Fruit fly (Drosophila melanogaster) S2 (cell line): ENCODE results near the gene Kul.
A peak's percentile ranks its signal among the peaks of the same experiment; 100 is the strongest.

ENCODE experiments used
- CG8478 ChIP-seq: fragments of >200 bp; optimal IDR thresholded peaks from 2 replicates; lab custom pipeline; 2018
- CTCF ChIP-seq, 2 experiments: fragments of >200 bp; optimal IDR thresholded peaks; 2 replicates each; lab custom pipeline; 2018

Kul gene

DNA sequence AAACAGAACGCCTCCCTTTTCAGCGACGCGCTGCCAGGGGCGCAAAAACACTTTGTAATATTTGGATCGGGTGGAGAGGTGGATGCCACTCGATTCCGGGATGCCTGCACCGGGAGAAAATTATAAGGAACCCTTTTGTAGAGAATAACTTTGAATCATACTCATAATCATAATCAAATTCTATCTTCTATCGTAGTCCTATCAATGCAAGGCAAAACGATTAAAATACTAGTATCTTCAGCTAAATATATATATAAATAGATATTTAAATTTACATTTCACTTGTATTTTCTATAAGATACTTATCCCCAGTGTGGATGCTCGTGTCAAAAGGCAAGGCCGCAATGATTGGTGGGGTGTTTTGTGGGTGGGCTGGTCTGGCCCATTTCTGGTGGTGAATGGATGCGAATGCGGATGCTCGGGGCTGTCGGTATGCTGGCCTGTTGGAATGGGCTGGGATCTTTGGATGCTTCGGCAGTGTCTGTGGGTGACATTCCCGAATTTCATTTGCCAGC, 19.8 kb upstream of the Kul start:
- TF ChIP-seq CTCF (optimal IDR thresholded peaks at IDR 0.05; lab: Kevin White, UChicago) (no peak), CG8478 (lab: Kevin White, UChicago) (no peak)

- no peak for TF ChIP-seq CTCF (optimal IDR thresholded peaks at IDR 0.05; lab: Kevin White, UChicago)
- TF ChIP-seq CG8478 (lab: Kevin White, UChicago), result no peak
These were observed 18.4 kb upstream of the Kul start for dm6 chr3R:29707258-29707657.

- TF ChIP-seq CTCF (optimal IDR thresholded peaks at IDR 0.05; lab: Kevin White, UChicago), result no peak
- TF ChIP-seq CG8478 (lab: Kevin White, UChicago), result no peak
These were observed 17.3 kb upstream of the Kul start for dm6 chr3R:29708322-29708721.

- TF ChIP-seq CG8478 (lab: Kevin White, UChicago) (no peak), CTCF (optimal IDR thresholded peaks at IDR 0.05; lab: Kevin White, UChicago) (no peak)
These were observed 14.2 kb upstream of the Kul start for dm6 chr3R:29711434-29711833.

DNA sequence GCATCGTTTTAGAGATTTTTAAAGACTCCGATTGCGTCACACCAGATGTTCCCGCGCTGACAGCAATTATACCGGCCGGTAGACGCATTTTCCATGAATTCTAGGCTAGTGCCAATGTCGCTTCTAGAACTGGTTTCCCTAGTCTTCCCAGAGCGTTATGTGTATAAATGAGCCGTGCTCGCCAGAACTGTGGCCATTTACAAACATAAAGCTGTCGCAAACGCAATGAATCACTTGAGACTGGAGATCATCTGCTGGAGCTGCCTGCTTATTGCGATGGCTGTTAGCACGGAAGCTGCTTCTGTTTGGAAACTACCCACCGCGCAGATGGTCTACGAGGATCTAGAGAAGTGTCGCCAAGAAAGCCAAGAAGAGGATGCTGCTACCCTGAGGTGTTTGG, 11.3 kb upstream of the Kul start, which contains the start of gene Obp99d:
TSS of gene Obp99d (plus strand) at position 192 of the 400 bp plus-strand sequence.
- TF ChIP-seq CTCF (optimal IDR thresholded peaks at IDR 0.05; lab: Kevin White, UChicago) (peak in 1 of 2 experiments; percentile 22), CG8478 (lab: Kevin White, UChicago) (no peak)

DNA sequence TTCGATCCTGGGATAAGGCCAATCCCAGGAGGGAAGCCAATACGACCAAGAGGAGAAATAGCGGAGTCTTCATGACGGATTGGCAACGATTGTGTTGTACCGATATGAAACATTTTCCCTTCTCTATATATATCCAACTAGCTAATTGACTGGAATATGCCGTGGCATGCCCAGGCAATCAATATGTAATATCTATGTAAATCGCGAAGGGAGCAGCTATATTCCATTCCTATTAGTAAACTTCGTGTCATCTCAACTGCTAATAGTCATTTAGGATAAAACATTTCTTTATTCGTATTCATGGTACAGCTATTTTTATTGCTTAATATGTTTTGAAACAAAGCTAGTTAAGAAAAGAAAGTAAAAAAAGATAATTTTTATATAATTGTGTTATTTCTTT, 10.4 kb upstream of the Kul start, which contains the start of gene Dup99B:
TSS of gene Dup99B (minus strand) at position 101 of the 400 bp plus-strand sequence.
- no peak for TF ChIP-seq CG8478 (lab: Kevin White, UChicago)
- no peak for TF ChIP-seq CTCF (optimal IDR thresholded peaks at IDR 0.05; lab: Kevin White, UChicago)

dm6 chr3R:29716043-29716781, 9.4 kb upstream of the Kul start:
- TF ChIP-seq CTCF (optimal IDR thresholded peaks at IDR 0.05; lab: Kevin White, UChicago) (peak; percentile 84 to 88), CG8478 (lab: Kevin White, UChicago) (no peak)

- TF ChIP-seq CG8478 (lab: Kevin White, UChicago), result no peak
- TF ChIP-seq CTCF (optimal IDR thresholded peaks at IDR 0.05; lab: Kevin White, UChicago), result peak; percentile 96 to 98
These were observed 8.8 kb upstream of the Kul start, which contains the start of gene Obp99b for dm6 chr3R:29716782-29717317. Gene Obp99b, minus strand, starts transcription at chr3R:29716896.

DNA sequence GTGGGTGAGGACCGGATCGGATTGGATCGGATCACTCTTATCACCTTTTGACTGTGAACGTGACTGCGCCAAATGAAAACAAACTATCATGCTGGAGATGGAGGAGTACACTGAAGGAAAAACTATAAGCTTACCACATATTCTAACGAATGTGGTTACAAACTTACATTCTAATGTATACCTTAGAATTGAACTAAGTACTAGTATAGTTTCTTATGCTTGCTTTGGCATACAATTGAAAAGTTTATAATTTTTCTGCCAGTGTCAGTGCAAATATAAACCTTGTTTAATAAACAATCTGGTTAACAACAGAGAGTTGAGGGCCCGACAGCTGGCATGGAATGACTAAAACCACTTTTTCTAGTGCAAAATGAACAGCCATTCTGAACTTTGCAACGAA, 8.1 kb upstream of the Kul start:
- TF ChIP-seq CG8478 (lab: Kevin White, UChicago) (no peak), CTCF (optimal IDR thresholded peaks at IDR 0.05; lab: Kevin White, UChicago) (no peak)

dm6 chr3R:29718363-29718762, 7.3 kb upstream of the Kul start, which contains the start of gene CG15506:
Gene CG15506, plus strand, starts transcription at chr3R:29718663.
- TF ChIP-seq CG8478 (lab: Kevin White, UChicago), result no peak
- TF ChIP-seq CTCF (optimal IDR thresholded peaks at IDR 0.05; lab: Kevin White, UChicago), result no peak

DNA sequence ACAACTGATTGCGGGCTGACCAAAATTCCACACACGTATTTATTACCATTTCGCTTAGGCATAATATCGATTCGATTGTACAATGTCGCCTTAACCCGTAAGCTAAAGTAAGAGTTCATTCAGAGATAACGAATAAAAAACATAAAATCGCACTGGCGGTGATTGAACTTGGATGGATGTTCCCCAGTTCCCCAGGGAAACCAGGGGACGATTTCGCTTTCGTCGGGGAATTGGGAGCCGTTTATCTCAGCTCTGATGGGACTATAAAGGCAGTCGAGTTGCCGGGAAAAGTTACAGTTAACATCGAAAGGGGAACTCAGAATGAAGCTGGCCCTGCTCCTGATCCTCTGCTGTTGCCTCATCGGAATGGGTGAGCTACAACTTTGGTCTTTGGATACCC, 3.4 kb upstream of the Kul start, which contains the start of gene CG34296:
TSS of gene CG34296 (plus strand) at position 301 of the 400 bp plus-strand sequence.
- TF ChIP-seq CTCF (optimal IDR thresholded peaks at IDR 0.05; lab: Kevin White, UChicago) (no peak), CG8478 (lab: Kevin White, UChicago) (no peak)

DNA sequence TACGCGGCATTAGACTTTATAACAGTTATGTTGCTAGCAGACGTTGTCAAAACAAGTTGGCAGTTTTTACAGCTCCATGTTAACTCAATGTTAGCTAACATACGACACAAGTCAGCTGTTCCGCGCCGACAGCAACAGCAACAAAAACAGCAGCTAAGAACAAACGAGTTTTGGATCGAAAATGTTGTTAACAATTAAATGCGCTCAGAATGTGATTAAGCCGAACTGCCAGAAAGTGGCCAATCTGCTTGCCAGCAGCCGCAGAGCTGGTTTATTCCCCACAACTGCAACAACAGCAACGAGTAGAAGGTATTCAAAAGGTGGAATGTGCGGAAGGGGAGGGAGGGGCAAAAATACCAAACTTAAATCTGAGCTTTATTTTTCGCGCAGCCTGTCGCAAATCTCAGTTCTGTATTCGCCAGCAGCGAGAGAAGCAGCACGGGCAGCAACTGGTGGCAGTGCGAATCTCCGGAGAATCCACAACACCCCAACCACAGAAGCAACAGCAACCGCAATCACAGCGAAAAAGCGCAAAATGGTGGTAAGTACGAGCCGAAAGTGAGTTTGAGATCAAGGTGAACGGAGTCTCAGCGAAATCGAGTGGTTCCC, 2.5 kb upstream of the Kul start, which contains the start of gene Pcd:
TSS of gene Pcd (plus strand) at position 116 of the 609 bp plus-strand sequence.
- TF ChIP-seq CTCF (optimal IDR thresholded peaks at IDR 0.05; lab: Kevin White, UChicago) (no peak), CG8478 (lab: Kevin White, UChicago) (no peak)

dm6 chr3R:29724745-29725144, 885 bp upstream of the Kul start, which contains the start of the genes Naa40 and CG18731:
Gene Naa40, minus strand, starts transcription at chr3R:29724950.
Gene CG18731, plus strand, starts transcription at chr3R:29725027.
- TF ChIP-seq CG8478 (lab: Kevin White, UChicago) (no peak), CTCF (optimal IDR thresholded peaks at IDR 0.05; lab: Kevin White, UChicago) (no peak)

DNA sequence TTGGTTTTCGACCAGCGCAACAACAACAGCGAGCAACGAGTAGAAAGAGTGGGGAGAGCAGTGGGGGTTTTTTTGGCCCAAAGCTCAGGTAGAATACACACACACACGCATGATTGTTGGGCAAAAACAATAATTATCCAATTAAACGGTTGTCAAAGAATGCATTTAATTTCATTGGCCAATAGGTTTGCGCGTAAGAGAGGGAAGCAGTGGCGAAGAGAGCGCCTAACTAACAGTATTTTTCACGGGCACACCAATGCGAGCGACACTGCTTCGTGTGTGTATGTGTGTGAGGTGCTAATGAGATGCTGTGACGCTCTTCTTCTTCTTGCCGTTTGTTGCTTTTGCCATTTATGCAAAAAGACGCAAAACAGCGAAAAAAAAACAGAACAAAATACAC, 647 bp downstream of the Kul start:
- no peak for TF ChIP-seq CG8478 (lab: Kevin White, UChicago)
- no peak for TF ChIP-seq CTCF (optimal IDR thresholded peaks at IDR 0.05; lab: Kevin White, UChicago)
